Fruit fly (Drosophila melanogaster) whole organism, pupa: ENCODE results near the gene CG7483.

Experiments used
- CG12605 ChIP-seq: fragments of 200-800 bp; sonication (Bioruptor generic); IDR thresholded peaks from 2 replicates; pipeline ENCODE4 v1.3.6; 2022; ENCODE audit warnings: missing biosample characterization, missing genetic modification characterization
- CG13204 ChIP-seq: fragments of 200-800 bp; sonication (Bioruptor generic); optimal IDR thresholded peaks from 2 replicates; lab custom pipeline; 2018; ENCODE audit warnings: missing biosample characterization, mild to moderate bottlenecking, missing genetic modification characterization, moderate library complexity
- CG15710 ChIP-seq: fragments of 200-800 bp; sonication (Bioruptor generic); optimal IDR thresholded peaks from 2 replicates; lab custom pipeline; 2018; ENCODE audit warnings: missing biosample characterization, mild to moderate bottlenecking, missing genetic modification characterization, moderate library complexity
- CG32121 ChIP-seq: fragments of 200-800 bp; sonication (Bioruptor generic); IDR thresholded peaks from 2 replicates; pipeline ENCODE4 v1.3.6; 2022; ENCODE audit warnings: missing biosample characterization, missing genetic modification characterization
- CG4496 ChIP-seq: fragments of 200-800 bp; sonication (Bioruptor generic); IDR thresholded peaks from 3 replicates; pipeline ENCODE4 v1.3.6; 2022; ENCODE audit warnings: missing biosample characterization, missing genetic modification characterization
- EcR ChIP-seq: fragments of 200-800 bp; sonication (Bioruptor generic); optimal IDR thresholded peaks from 3 replicates; lab custom pipeline; 2019; ENCODE audit warnings: missing biosample characterization, missing genetic modification characterization, mild to moderate bottlenecking, moderate library complexity, missing genetic modification reagents
- Snoo ChIP-seq: fragments of 200-800 bp; sonication (Bioruptor generic); optimal IDR thresholded peaks from 3 replicates; lab custom pipeline; 2017; ENCODE audit warnings: missing biosample characterization, mild to moderate bottlenecking, missing genetic modification characterization, inconsistent platforms

DNA sequence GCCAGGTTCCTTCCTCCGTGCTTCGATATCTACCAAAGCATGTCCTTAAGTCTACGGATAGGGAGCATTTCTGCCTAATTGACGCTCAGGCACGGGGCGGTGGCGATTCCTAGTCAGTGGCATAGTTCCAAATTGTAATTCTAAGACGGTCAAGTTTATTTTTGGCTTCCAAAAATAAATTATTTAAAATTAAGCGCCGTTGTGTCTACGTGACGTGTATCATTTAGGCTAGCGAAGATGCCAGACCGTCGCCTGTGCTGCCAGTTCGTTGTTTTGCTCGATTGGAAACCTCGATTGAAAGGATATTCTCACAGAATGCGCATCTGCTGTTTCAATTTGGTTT is 36.1 kb downstream of the CG7483 start:
- TF ChIP-seq CG32121 (GFP tag; lab: Robert Waterston, UW), result no peak
- no peak for TF ChIP-seq CG12605 (GFP tag; lab: Robert Waterston, UW)
- TF ChIP-seq EcR (GFP tag; lab: Kevin White, UChicago), result no peak
- TF ChIP-seq CG15710, result no peak
- no peak for TF ChIP-seq CG13204
- no peak for TF ChIP-seq Snoo (tag; lab: Kevin White, UChicago)
- no peak for TF ChIP-seq CG4496
